Fruit fly (Drosophila melanogaster): ENCODE data around the gene mex1.
A peak's percentile ranks its signal among the peaks of the same experiment; 100 is the strongest.

Gene mex1

DNA sequence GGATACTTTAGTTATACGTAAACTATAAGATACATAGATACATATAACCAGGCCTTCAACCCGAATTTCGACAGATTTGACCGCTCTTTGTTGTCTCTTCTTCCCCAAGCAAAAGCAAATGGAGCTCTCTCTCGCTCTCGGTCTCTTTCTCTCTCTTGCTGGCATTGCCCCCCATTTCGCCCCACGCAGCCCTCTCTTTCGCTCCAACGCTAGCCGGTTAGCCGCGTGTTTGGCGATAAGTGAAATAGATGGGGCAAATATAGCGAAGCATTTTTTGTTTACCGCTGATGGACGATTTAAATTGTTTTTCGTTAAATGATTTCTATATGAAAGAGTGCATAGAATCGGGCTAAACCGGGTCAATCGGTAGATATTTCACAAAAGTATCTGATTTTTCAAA, 5.0 kb downstream of the mex1 start (continued):
- TF ChIP-seq Atf3 (GFP tag; optimal IDR thresholded peaks at IDR 0.05) (no peak), PHDP (tag; optimal IDR thresholded peaks at IDR 0.05) (no peak), CG11504 (tag; optimal IDR thresholded peaks at IDR 0.05) (no peak), chif (GFP tag; optimal IDR thresholded peaks at IDR 0.05) (no peak), chn (GFP tag; optimal IDR thresholded peaks at IDR 0.05) (peak; percentile 84), trem (tag; optimal IDR thresholded peaks at IDR 0.05) (no peak), CG4730 (GFP tag; IDR thresholded peaks at IDR 0.05) (no peak), E2f1 (GFP tag; IDR thresholded peaks at IDR 0.05) (no peak), repo (GFP tag; optimal IDR thresholded peaks at IDR 0.05) (no peak), CG7745 (tag; optimal IDR thresholded peaks at IDR 0.05) (no peak), maf-S (GFP tag; optimal IDR thresholded peaks at IDR 0.05) (no peak), crp (GFP tag; optimal IDR thresholded peaks at IDR 0.05) (peak in 1 of 2 experiments; percentile 20), Elba2 (GFP tag; optimal IDR thresholded peaks at IDR 0.05) (no peak), dysf (GFP tag; IDR thresholded peaks at IDR 0.05) (no peak), CG2875 (GFP tag; optimal IDR thresholded peaks at IDR 0.05) (no peak), CG6683 (GFP tag; optimal IDR thresholded peaks at IDR 0.05) (no peak), CG16863 (GFP tag; optimal IDR thresholded peaks at IDR 0.05) (no peak), cad (GFP tag; optimal IDR thresholded peaks at IDR 0.05) (no peak), CG10654 (GFP tag; optimal IDR thresholded peaks at IDR 0.05) (no peak), dpn (GFP tag; optimal IDR thresholded peaks at IDR 0.05) (no peak), CG14667 (GFP tag; IDR thresholded peaks at IDR 0.05) (no peak), Ravus (GFP tag; IDR thresholded peaks at IDR 0.05) (no peak), CG17385 (GFP tag; optimal IDR thresholded peaks at IDR 0.05) (no peak), CG14014 (GFP tag; IDR thresholded peaks at IDR 0.05) (peak; percentile 20; the same call in 1 of the 2 replicates), CG15696 (tag; optimal IDR thresholded peaks at IDR 0.05) (no peak), sug (tag; optimal IDR thresholded peaks at IDR 0.05) (peak; percentile 66), emc (GFP tag; optimal IDR thresholded peaks at IDR 0.05) (no peak), fu2 (GFP tag; optimal IDR thresholded peaks at IDR 0.05) (no peak), bcd (GFP tag; optimal IDR thresholded peaks at IDR 0.05) (no peak), CG1529 (GFP tag; optimal IDR thresholded peaks at IDR 0.05) (no peak), Atf6 (GFP tag; IDR thresholded peaks at IDR 0.05) (no peak), pros (GFP tag; optimal IDR thresholded peaks at IDR 0.05) (no peak), Dbx (GFP tag; IDR thresholded peaks at IDR 0.05) (no peak), BEAF-32 (GFP tag; optimal IDR thresholded peaks at IDR 0.05) (no peak), Camta (GFP tag; optimal IDR thresholded peaks at IDR 0.05) (no peak), CG31388 (GFP tag; optimal IDR thresholded peaks at IDR 0.05) (no peak), CG10321 (GFP tag; IDR thresholded peaks at IDR 0.05) (0 out of 2 replicates have a peak, but pooled peaks have one; percentile 45), tx (GFP tag; optimal IDR thresholded peaks at IDR 0.05) (no peak), CG8924 (tag; optimal IDR thresholded peaks at IDR 0.05) (no peak), fd3F (GFP tag; optimal IDR thresholded peaks at IDR 0.05) (no peak), Lpt (GFP tag; optimal IDR thresholded peaks at IDR 0.05) (no peak), CG12299 (tag; optimal IDR thresholded peaks at IDR 0.05) (no peak), Rfx (GFP tag; IDR thresholded peaks at IDR 0.05) (no peak), jing (GFP tag; optimal IDR thresholded peaks at IDR 0.05) (no peak), vvl (GFP tag; IDR thresholded peaks at IDR 0.05) (no peak; the same call in 1 of the 2 replicates), zfh1 (GFP tag; IDR thresholded peaks at IDR 0.05) (no peak), lov (optimal IDR thresholded peaks at IDR 0.05) (no peak), lov (GFP tag; IDR thresholded peaks at IDR 0.05) (no peak), YL-1 (GFP tag; optimal IDR thresholded peaks at IDR 0.05) (no peak), zfh2 (GFP tag; optimal IDR thresholded peaks at IDR 0.05) (no peak), cg (GFP tag; optimal IDR thresholded peaks at IDR 0.05) (no peak), schlank (tag; optimal IDR thresholded peaks at IDR 0.05) (no peak), CG1792 (GFP tag; optimal IDR thresholded peaks at IDR 0.05) (no peak)

All from whole organism, embryonic.